Worm (Caenorhabditis elegans) whole organism, L3 larva: ENCODE measurements around the gene pph-5.

Source experiments
- aly-2 ChIP-seq: fragments of 150-350 bp; optimal IDR thresholded peaks from 2 replicates; lab custom pipeline; 2014; ENCODE audit warnings: missing biosample characterization, missing genetic modification characterization
- ceh-16 ChIP-seq: sonication (generic microtip); optimal IDR thresholded peaks from 2 replicates; lab custom pipeline; 2017; ENCODE audit warnings: missing biosample characterization, missing genetic modification characterization
- ceh-28 ChIP-seq: fragments of 150-350 bp; optimal IDR thresholded peaks from 2 replicates; lab custom pipeline; 2014; ENCODE audit warnings: missing biosample characterization, missing genetic modification reagents, missing genetic modification characterization
- ceh-82 ChIP-seq: fragments of 150-350 bp; optimal IDR thresholded peaks from 2 replicates; lab custom pipeline; 2014; ENCODE audit warnings: missing biosample characterization, missing genetic modification characterization
- ceh-9 ChIP-seq: sonication (generic microtip); optimal IDR thresholded peaks from 2 replicates; lab custom pipeline; 2018; ENCODE audit warnings: missing biosample characterization, missing genetic modification characterization
- daf-12 ChIP-seq: fragments of 150-350 bp; optimal IDR thresholded peaks from 2 replicates; lab custom pipeline; 2014; ENCODE audit warnings: missing biosample characterization, missing genetic modification reagents, missing genetic modification characterization
- egl-27 ChIP-seq: sonication (generic microtip); optimal IDR thresholded peaks from 4 replicates; lab custom pipeline; 2017; ENCODE audit warnings: missing biosample characterization, missing genetic modification reagents, missing genetic modification characterization
- egl-5 ChIP-seq: fragments of 150-350 bp; optimal IDR thresholded peaks from 2 replicates; lab custom pipeline; 2017; ENCODE audit warnings: missing biosample characterization, missing genetic modification reagents, missing genetic modification characterization, inconsistent platforms
- elt-1 ChIP-seq: fragments of 150-350 bp; optimal IDR thresholded peaks from 2 replicates; lab custom pipeline; 2014; ENCODE audit warnings: missing biosample characterization, missing genetic modification characterization
- elt-2 ChIP-seq: sonication (generic microtip); optimal IDR thresholded peaks from 2 replicates; lab custom pipeline; 2016; ENCODE audit warnings: missing genetic modification reagents, mild to moderate bottlenecking, missing genetic modification characterization, missing compliant biosample characterization
- eor-1 ChIP-seq, 2 experiments: fragments of 150-350 bp; optimal IDR thresholded peaks; 2 replicates each; lab custom pipeline; 2014 to 2018; ENCODE audit warnings: missing biosample characterization in 2 of 2, missing genetic modification characterization in 2 of 2
- fkh-10 ChIP-seq: sonication (generic microtip); optimal IDR thresholded peaks from 2 replicates; lab custom pipeline; 2017; ENCODE audit warnings: missing biosample characterization, missing genetic modification reagents, missing genetic modification characterization
- fkh-2 ChIP-seq: fragments of 150-350 bp; optimal IDR thresholded peaks from 2 replicates; lab custom pipeline; 2014; ENCODE audit warnings: missing biosample characterization, missing genetic modification reagents, missing genetic modification characterization
- fos-1 ChIP-seq: fragments of 150-350 bp; optimal IDR thresholded peaks from 2 replicates; lab custom pipeline; 2014; ENCODE audit warnings: missing biosample characterization, missing genetic modification characterization
- hmg-11 ChIP-seq: sonication (generic microtip); optimal IDR thresholded peaks from 2 replicates; lab custom pipeline; 2016; ENCODE audit warnings: missing genetic modification characterization, missing compliant biosample characterization
- jun-1 ChIP-seq: fragments of 150-350 bp; optimal IDR thresholded peaks from 2 replicates; lab custom pipeline; 2014; ENCODE audit warnings: missing biosample characterization, missing genetic modification reagents, missing genetic modification characterization
- lin-15B ChIP-seq: fragments of 150-350 bp; optimal IDR thresholded peaks from 2 replicates; lab custom pipeline; 2014; ENCODE audit warnings: missing biosample characterization, missing genetic modification characterization
- lin-39 ChIP-seq: fragments of 150-350 bp; optimal IDR thresholded peaks from 2 replicates; lab custom pipeline; 2018; ENCODE audit warnings: missing biosample characterization, missing genetic modification reagents, missing genetic modification characterization
- mdl-1 ChIP-seq: fragments of 150-350 bp; optimal IDR thresholded peaks from 2 replicates; lab custom pipeline; 2014; ENCODE audit warnings: missing biosample characterization, missing genetic modification characterization
- mml-1 ChIP-seq: fragments of 150-350 bp; sonication (generic microtip); optimal IDR thresholded peaks from 3 replicates; lab custom pipeline; 2014; ENCODE audit warnings: missing biosample characterization, missing genetic modification characterization
- nfya-1 ChIP-seq: sonication (generic microtip); optimal IDR thresholded peaks from 2 replicates; lab custom pipeline; 2017; ENCODE audit warnings: missing genetic modification characterization, mild to moderate bottlenecking, missing compliant biosample characterization, antibody characterized with exemption, moderate library complexity; ENCODE audit not compliant: insufficient read depth
- nhr-11 ChIP-seq: fragments of 150-350 bp; optimal IDR thresholded peaks from 2 replicates; lab custom pipeline; 2014; ENCODE audit warnings: missing biosample characterization, missing genetic modification characterization
- nhr-12 ChIP-seq: fragments of 150-350 bp; optimal IDR thresholded peaks from 2 replicates; lab custom pipeline; 2014; ENCODE audit warnings: missing biosample characterization, missing genetic modification characterization
- nhr-237 ChIP-seq: fragments of 150-350 bp; optimal IDR thresholded peaks from 2 replicates; lab custom pipeline; 2014; ENCODE audit warnings: missing biosample characterization, missing genetic modification characterization
- nhr-25 ChIP-seq: sonication (generic microtip); optimal IDR thresholded peaks from 2 replicates; lab custom pipeline; 2017; ENCODE audit warnings: missing biosample characterization, missing genetic modification characterization
- nhr-28 ChIP-seq: fragments of 150-350 bp; optimal IDR thresholded peaks from 2 replicates; lab custom pipeline; 2014; ENCODE audit warnings: missing biosample characterization, missing genetic modification characterization
- nhr-43 ChIP-seq: sonication (generic microtip); optimal IDR thresholded peaks from 2 replicates; lab custom pipeline; 2016; ENCODE audit warnings: mild to moderate bottlenecking, missing genetic modification characterization, missing compliant biosample characterization; ENCODE audit not compliant: poor library complexity, severe bottlenecking
- nhr-67 ChIP-seq: fragments of 150-350 bp; optimal IDR thresholded peaks from 2 replicates; lab custom pipeline; 2014; ENCODE audit warnings: missing biosample characterization, missing genetic modification characterization
- nhr-76 ChIP-seq: fragments of 150-350 bp; sonication (generic microtip); optimal IDR thresholded peaks from 5 replicates; lab custom pipeline; 2014; ENCODE audit warnings: missing biosample characterization, missing genetic modification characterization
- nhr-77 ChIP-seq: fragments of 150-350 bp; optimal IDR thresholded peaks from 2 replicates; lab custom pipeline; 2014; ENCODE audit warnings: missing biosample characterization, missing genetic modification characterization
- pha-4 ChIP-seq: fragments of 150-350 bp; optimal IDR thresholded peaks from 2 replicates; lab custom pipeline; 2014; ENCODE audit warnings: missing biosample characterization, missing genetic modification reagents, missing genetic modification characterization
- pqm-1 ChIP-seq: fragments of 150-350 bp; optimal IDR thresholded peaks from 2 replicates; lab custom pipeline; 2017; ENCODE audit warnings: missing biosample characterization, missing genetic modification characterization, inconsistent platforms
- sea-2 ChIP-seq: fragments of 150-350 bp; sonication (generic microtip); optimal IDR thresholded peaks from 4 replicates; lab custom pipeline; 2014; ENCODE audit warnings: missing biosample characterization, missing genetic modification reagents, missing genetic modification characterization
- skn-1 ChIP-seq: fragments of 150-350 bp; optimal IDR thresholded peaks from 2 replicates; lab custom pipeline; 2014; ENCODE audit warnings: missing biosample characterization, missing genetic modification characterization
- snpc-4 ChIP-seq: fragments of 150-350 bp; optimal IDR thresholded peaks from 2 replicates; lab custom pipeline; 2014; ENCODE audit warnings: missing biosample characterization, missing genetic modification characterization
- tbx-2 ChIP-seq: sonication (generic microtip); optimal IDR thresholded peaks from 2 replicates; lab custom pipeline; 2016; ENCODE audit warnings: mild to moderate bottlenecking, missing genetic modification characterization, missing compliant biosample characterization
- unc-39 ChIP-seq: sonication (generic microtip); optimal IDR thresholded peaks from 4 replicates; lab custom pipeline; 2017; ENCODE audit warnings: missing biosample characterization, missing genetic modification characterization
- unc-62 ChIP-seq: fragments of 150-350 bp; sonication (generic microtip); optimal IDR thresholded peaks from 4 replicates; lab custom pipeline; 2014; ENCODE audit warnings: missing biosample characterization, missing genetic modification reagents, missing genetic modification characterization
- zag-1 ChIP-seq: fragments of 150-350 bp; optimal IDR thresholded peaks from 2 replicates; lab custom pipeline; 2014; ENCODE audit warnings: missing biosample characterization, missing genetic modification characterization
- ztf-11 ChIP-seq: fragments of 150-350 bp; optimal IDR thresholded peaks from 2 replicates; lab custom pipeline; 2014; ENCODE audit warnings: missing biosample characterization, missing genetic modification characterization

Gene pph-5

DNA sequence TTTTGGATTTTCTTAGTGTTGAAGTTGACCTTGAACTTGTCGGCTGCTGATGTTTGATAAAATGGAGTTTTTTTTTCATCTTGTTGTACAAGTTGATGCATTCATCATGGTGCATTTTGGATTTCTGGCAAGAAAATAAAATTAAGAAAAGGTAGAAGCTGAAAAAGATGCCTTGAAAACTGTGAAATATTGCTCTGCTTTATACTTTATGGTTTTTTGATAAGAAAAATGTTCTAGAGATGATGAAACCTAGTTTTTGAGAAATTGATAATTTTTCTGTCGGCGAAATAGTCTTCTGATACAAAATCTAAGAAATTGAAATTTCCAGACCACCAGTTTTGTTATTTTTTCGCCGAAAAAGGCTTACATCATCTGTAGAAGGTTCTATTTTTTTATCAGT is 38.0 kb upstream of the pph-5 start, which contains the start of gene Y39B6A.69:
Y39B6A.69 (minus strand) TSS at position 101 of the 400 bp plus-strand sequence.
- TF ChIP-seq daf-12 (no peak), eor-1 (tag; optimal IDR thresholded peaks at IDR 0.05; lab: Kevin White, UChicago) (no peak), ceh-28 (no peak), nhr-76 (tag; lab: Kevin White, UChicago) (no peak)

- TF ChIP-seq pha-4 (tag; lab: Kevin White, UChicago) (peak; percentile 46), nhr-43 (tag; lab: Kevin White, UChicago) (no peak)
- TF ChIP-seq, all 47 proteins: peak for 1
Observed at ce11 chrV:19153244-19153643, 37.1 kb upstream of the pph-5 start.

DNA sequence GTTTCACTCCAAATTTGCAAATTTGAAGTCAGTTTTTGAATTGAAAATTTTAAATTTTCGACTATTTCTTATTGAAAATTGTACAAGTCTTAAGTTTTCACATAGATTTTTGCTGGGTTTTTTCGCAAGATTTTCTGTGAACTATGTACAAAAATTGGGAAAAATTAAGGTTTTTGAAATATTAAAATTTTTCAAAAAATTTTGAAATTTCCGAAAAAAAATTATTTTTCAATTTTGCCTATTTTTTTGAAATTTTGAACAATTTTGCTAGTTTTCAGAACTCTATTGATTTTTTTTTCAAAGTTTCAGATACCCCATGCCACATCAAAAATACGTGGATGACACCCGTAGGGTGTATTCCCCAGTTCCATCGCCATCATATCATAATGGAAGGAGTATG is 36.5 kb upstream of the pph-5 start, which contains the start of gene tsp-13:
tsp-13 (plus strand) TSS at position 301 of the 400 bp plus-strand sequence.
- TF ChIP-seq mml-1 (tag; lab: Kevin White, UChicago) (no peak), mdl-1 (tag; lab: Kevin White, UChicago) (no peak), ceh-82 (tag; lab: Kevin White, UChicago) (no peak), zag-1 (no peak), nhr-77 (tag; lab: Kevin White, UChicago) (no peak), nhr-25 (no peak), nhr-12 (tag; lab: Kevin White, UChicago) (no peak)

DNA sequence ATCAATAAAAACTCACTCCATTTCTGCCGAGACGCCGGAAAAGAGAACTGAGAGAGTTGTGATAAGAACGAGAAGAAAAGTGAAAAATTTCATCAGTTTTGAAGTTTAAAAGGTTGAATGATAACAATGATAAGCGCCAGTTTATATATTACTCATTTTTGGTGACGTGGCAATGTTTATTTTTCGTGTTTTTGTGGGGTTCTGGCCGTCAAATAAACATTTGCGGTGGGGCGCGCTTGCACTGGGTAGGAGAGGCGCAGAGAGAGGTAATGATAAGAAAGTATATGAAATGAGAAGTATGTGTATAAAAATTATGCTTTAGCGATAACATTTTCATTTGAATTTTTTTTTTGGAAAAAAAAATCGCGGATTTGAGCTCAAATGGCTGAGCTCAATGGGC is 31.7 kb upstream of the pph-5 start, which contains the start of gene Y39B6A.5:
Y39B6A.5 (minus strand) TSS at position 214 of the 400 bp plus-strand sequence.
- no peak for TF ChIP-seq nhr-25
- no peak for TF ChIP-seq zag-1
- TF ChIP-seq lin-39 (tag; lab: Kevin White, UChicago), result no peak
- no peak for TF ChIP-seq nhr-77 (tag; lab: Kevin White, UChicago)
- TF ChIP-seq nhr-67 (tag; lab: Kevin White, UChicago), result no peak
- peak; percentile 94 for TF ChIP-seq pqm-1 (tag; lab: Kevin White, UChicago)
- TF ChIP-seq fkh-10 (GFP tag; lab: Kevin White, UChicago), result no peak
- TF ChIP-seq nhr-43 (tag; lab: Kevin White, UChicago), result no peak
- TF ChIP-seq ceh-16, result no peak
- TF ChIP-seq unc-62 (GFP tag; lab: Kevin White, UChicago), result no peak
- no peak for TF ChIP-seq ztf-11
- no peak for TF ChIP-seq aly-2
- TF ChIP-seq elt-1, result no peak
- no peak for TF ChIP-seq nhr-11 (tag; lab: Kevin White, UChicago)
- TF ChIP-seq snpc-4 (tag; lab: Kevin White, UChicago), result peak; percentile 61
- TF ChIP-seq elt-2 (tag; lab: Kevin White, UChicago), result peak; percentile 100
- TF ChIP-seq ceh-82 (tag; lab: Kevin White, UChicago), result no peak
- TF ChIP-seq fos-1 (tag; lab: Kevin White, UChicago), result peak; percentile 69
- peak; percentile 2 for TF ChIP-seq lin-15B
- peak; percentile 100 for TF ChIP-seq pha-4 (tag; lab: Kevin White, UChicago)
- no peak for TF ChIP-seq nhr-76 (tag; lab: Kevin White, UChicago)
- TF ChIP-seq skn-1 (tag; lab: Kevin White, UChicago), result peak; percentile 46
- TF ChIP-seq mml-1 (tag; lab: Kevin White, UChicago), result no peak
- no peak for TF ChIP-seq ceh-9 (tag; lab: Kevin White, UChicago)
- TF ChIP-seq sea-2, result no peak
- TF ChIP-seq egl-27 (tag; lab: Kevin White, UChicago), result no peak
- TF ChIP-seq nhr-237 (tag; lab: Kevin White, UChicago), result no peak
- peak; percentile 96 for TF ChIP-seq jun-1 (tag; lab: Kevin White, UChicago)
- no peak for TF ChIP-seq fkh-2
- no peak for TF ChIP-seq nhr-28 (tag; lab: Kevin White, UChicago)
- no peak for TF ChIP-seq unc-39 (tag; lab: Kevin White, UChicago)
- no peak for TF ChIP-seq egl-5 (tag; lab: Kevin White, UChicago)
- no peak for TF ChIP-seq nfya-1 (tag; lab: Kevin White, UChicago)
- TF ChIP-seq ceh-28, result peak; percentile 54
- TF ChIP-seq hmg-11 (tag; lab: Kevin White, UChicago), result peak; percentile 15
- TF ChIP-seq tbx-2 (tag; lab: Kevin White, UChicago), result no peak
